Worm (Caenorhabditis elegans) whole organism, L4 larva: ENCODE measurements around the gene tbx-32.

Experiments used
- nhr-76 ChIP-seq: fragments of 150-350 bp; optimal IDR thresholded peaks from 2 replicates; lab custom pipeline; 2014; ENCODE audit warnings: missing biosample characterization, missing genetic modification characterization
- skn-1 ChIP-seq: fragments of 150-350 bp; optimal IDR thresholded peaks from 2 replicates; lab custom pipeline; 2014; ENCODE audit warnings: missing biosample characterization, missing genetic modification characterization

- TF ChIP-seq skn-1 (tag; lab: Kevin White, UChicago) = no peak
- no peak for TF ChIP-seq nhr-76 (tag; lab: Kevin White, UChicago)
These were observed 18.7 kb downstream of the tbx-32 start, which contains the start of gene tbx-31 for ce11 chrX:1674056-1674455.
